Fruit fly (Drosophila melanogaster) whole organism, adult: ENCODE results near the gene Andorra.

Experiments used
- CG11617 ChIP-seq: fragments of 200-800 bp; sonication (Bioruptor generic); optimal IDR thresholded peaks from 2 replicates; lab custom pipeline; 2017; ENCODE audit warnings: mild to moderate bottlenecking, missing biosample characterization, missing genetic modification reagents, missing genetic modification characterization
- CG12768 ChIP-seq: fragments of 200-800 bp; sonication (Bioruptor generic); optimal IDR thresholded peaks from 2 replicates; lab custom pipeline; 2017; ENCODE audit warnings: missing biosample characterization, missing genetic modification characterization, mild to moderate bottlenecking, moderate library complexity, missing genetic modification reagents
- CG14711 ChIP-seq: fragments of 200-800 bp; sonication (Bioruptor generic); optimal IDR thresholded peaks from 2 replicates; lab custom pipeline; 2018; ENCODE audit warnings: missing biosample characterization, mild to moderate bottlenecking, missing genetic modification characterization, moderate library complexity
- CG1620 ChIP-seq: fragments of 200-800 bp; sonication (Bioruptor generic); optimal IDR thresholded peaks from 2 replicates; lab custom pipeline; 2016; ENCODE audit warnings: missing biosample characterization, missing genetic modification characterization
- CG33017 ChIP-seq: fragments of 200-800 bp; sonication (Bioruptor generic); optimal IDR thresholded peaks from 2 replicates; lab custom pipeline; 2018; ENCODE audit warnings: missing biosample characterization, mild to moderate bottlenecking, missing genetic modification characterization, moderate library complexity
- CG5204 ChIP-seq: fragments of 200-800 bp; sonication (Bioruptor generic); optimal IDR thresholded peaks from 2 replicates; lab custom pipeline; 2016; ENCODE audit warnings: missing biosample characterization, missing genetic modification characterization
- CG7045 ChIP-seq: fragments of 200-800 bp; sonication (Bioruptor generic); optimal IDR thresholded peaks from 2 replicates; lab custom pipeline; 2017; ENCODE audit warnings: missing biosample characterization, mild to moderate bottlenecking, missing genetic modification characterization
- CG7101 ChIP-seq: fragments of 200-800 bp; sonication (Bioruptor generic); optimal IDR thresholded peaks from 2 replicates; lab custom pipeline; 2018; ENCODE audit warnings: missing biosample characterization, mild to moderate bottlenecking, missing genetic modification characterization, moderate library complexity
- Clk ChIP-seq: fragments of 200-800 bp; sonication (Bioruptor generic); optimal IDR thresholded peaks from 2 replicates; lab custom pipeline; 2017; ENCODE audit warnings: missing biosample characterization, missing genetic modification characterization
- Crg-1 ChIP-seq: fragments of 200-800 bp; sonication (Bioruptor generic); optimal IDR thresholded peaks from 2 replicates; lab custom pipeline; 2016; ENCODE audit warnings: missing biosample characterization, missing genetic modification characterization
- Hr96 ChIP-seq: fragments of 200-800 bp; sonication (Bioruptor generic); optimal IDR thresholded peaks from 2 replicates; lab custom pipeline; 2016; ENCODE audit warnings: missing biosample characterization, missing genetic modification characterization
- Mnt ChIP-seq: fragments of 200-800 bp; sonication (Bioruptor generic); optimal IDR thresholded peaks from 2 replicates; lab custom pipeline; 2016; ENCODE audit warnings: missing biosample characterization, mild to moderate bottlenecking, missing genetic modification characterization
- bab1 ChIP-seq: fragments of 200-800 bp; sonication (Bioruptor generic); optimal IDR thresholded peaks from 3 replicates; lab custom pipeline; 2019; ENCODE audit warnings: missing biosample characterization, mild to moderate bottlenecking, missing genetic modification characterization, moderate library complexity
- cic ChIP-seq: fragments of 200-800 bp; sonication (Bioruptor generic); optimal IDR thresholded peaks from 2 replicates; lab custom pipeline; 2017; ENCODE audit warnings: missing biosample characterization, mild to moderate bottlenecking, missing genetic modification characterization, moderate library complexity
- cnc ChIP-seq, 2 experiments: fragments of >200 bp; optimal IDR thresholded peaks; 2 replicates each; lab custom pipeline; 2017
- kay ChIP-seq: fragments of 200-800 bp; sonication (Bioruptor generic); peaks from one replicate; lab custom pipeline; 2016; ENCODE audit warnings: missing biosample characterization, missing genetic modification characterization, borderline replicate concordance
- ovo ChIP-seq: fragments of 200-800 bp; sonication (Bioruptor generic); optimal IDR thresholded peaks from 2 replicates; lab custom pipeline; 2016; ENCODE audit warnings: missing biosample characterization, missing genetic modification characterization
- pad ChIP-seq: fragments of 200-800 bp; sonication (Bioruptor generic); optimal IDR thresholded peaks from 3 replicates; lab custom pipeline; 2017; ENCODE audit warnings: missing biosample characterization, missing genetic modification characterization, mild to moderate bottlenecking, moderate library complexity, missing genetic modification reagents
- tj ChIP-seq: fragments of 200-800 bp; sonication (Bioruptor generic); optimal IDR thresholded peaks from 3 replicates; lab custom pipeline; 2017; ENCODE audit warnings: missing biosample characterization, mild to moderate bottlenecking, missing genetic modification characterization, moderate library complexity
- toe ChIP-seq: fragments of 200-800 bp; sonication (Bioruptor generic); optimal IDR thresholded peaks from 2 replicates; lab custom pipeline; 2016; ENCODE audit warnings: missing biosample characterization, missing genetic modification characterization

Gene Andorra

DNA sequence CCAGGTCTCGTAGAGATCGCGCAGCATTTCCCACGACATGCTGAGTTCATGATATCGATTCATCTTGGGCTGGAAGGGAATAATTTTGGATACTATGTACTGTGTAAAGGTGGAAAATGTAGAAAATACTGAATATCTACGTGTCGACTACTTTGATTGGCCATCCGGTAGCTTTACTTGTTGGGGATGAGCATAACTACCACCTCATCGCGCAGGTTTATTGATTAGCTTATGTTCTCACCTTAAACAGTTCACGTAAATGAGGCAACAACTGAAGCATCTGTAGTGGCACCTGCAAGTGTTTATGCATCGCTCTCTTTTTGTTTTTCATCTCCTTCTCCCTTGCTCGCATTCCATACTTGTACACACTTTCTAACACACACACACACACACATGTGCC, at the start of gene Andorra:
Gene Andorra (minus strand): TSS at position 101 of the 400 bp plus-strand sequence.
- TF ChIP-seq Mnt (GFP tag; lab: Kevin White, UChicago) (no peak), Clk (GFP tag; lab: Kevin White, UChicago) (no peak), bab1 (GFP tag; lab: Kevin White, UChicago) (no peak), CG12768 (GFP tag; lab: Kevin White, UChicago) (no peak), CG14711 (no peak), CG33017 (tag; lab: Kevin White, UChicago) (no peak), tj (GFP tag; lab: Kevin White, UChicago) (no peak), ovo (no peak), CG11617 (GFP tag; lab: Kevin White, UChicago) (no peak), pad (GFP tag; lab: Kevin White, UChicago) (no peak), CG1620 (GFP tag; lab: Kevin White, UChicago) (no peak)

- no peak for TF ChIP-seq bab1 (GFP tag; lab: Kevin White, UChicago)
- TF ChIP-seq Clk (GFP tag; lab: Kevin White, UChicago), result no peak
- no peak for TF ChIP-seq CG14711
- TF ChIP-seq CG7045 (GFP tag; lab: Kevin White, UChicago), result no peak
- no peak for TF ChIP-seq cnc (optimal IDR thresholded peaks at IDR 0.05; lab: Kevin White, UChicago)
- no peak for TF ChIP-seq Mnt (GFP tag; lab: Kevin White, UChicago)
- TF ChIP-seq CG7101 (tag; lab: Kevin White, UChicago), result no peak
- TF ChIP-seq tj (GFP tag; lab: Kevin White, UChicago), result no peak
- TF ChIP-seq CG1620 (GFP tag; lab: Kevin White, UChicago), result no peak
- no peak for TF ChIP-seq ovo
- TF ChIP-seq cic, result no peak
- TF ChIP-seq Crg-1 (GFP tag; lab: Kevin White, UChicago), result no peak
- no peak for TF ChIP-seq CG33017 (tag; lab: Kevin White, UChicago)
- no peak for TF ChIP-seq toe (GFP tag; lab: Kevin White, UChicago)
- no peak for TF ChIP-seq Hr96 (GFP tag; lab: Kevin White, UChicago)
- no peak for TF ChIP-seq CG11617 (GFP tag; lab: Kevin White, UChicago)
- TF ChIP-seq CG5204, result no peak
- TF ChIP-seq pad (GFP tag; lab: Kevin White, UChicago), result no peak
Observed at dm6 chrX:18225976-18226375, 46.7 kb upstream of the Andorra start, which contains the start of gene CG33639. TSS of gene CG33639 (minus strand) at chrX:18226076.

DNA sequence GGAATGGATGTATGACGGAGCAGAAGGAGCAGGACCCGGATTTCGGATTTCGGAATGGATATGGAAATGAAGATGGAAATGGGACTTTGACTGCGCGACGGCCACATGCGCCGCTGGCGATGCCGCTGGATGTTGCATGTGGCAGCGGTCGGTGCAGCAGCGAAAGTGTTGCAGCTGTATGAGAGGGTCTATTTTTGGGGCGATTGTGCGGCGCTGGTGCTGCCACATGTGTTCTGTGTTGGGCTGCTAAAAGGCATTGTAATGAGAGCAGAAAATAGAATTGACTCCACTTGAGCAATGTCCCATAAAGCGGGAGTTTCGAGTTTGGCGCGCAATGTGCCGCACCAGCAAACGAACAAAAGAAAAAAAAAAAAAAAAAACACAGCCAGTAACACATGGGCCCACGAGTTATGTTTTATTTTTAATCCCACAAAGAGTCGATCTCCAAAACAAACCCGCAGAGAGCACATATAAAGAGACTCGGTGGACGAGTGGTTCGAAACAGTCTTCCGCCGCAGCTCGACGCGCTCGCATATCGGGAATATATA, 29.7 kb upstream of the Andorra start, which contains the start of gene Him:
Gene Him (plus strand): TSS at position 498 of the 548 bp plus-strand sequence.
- TF ChIP-seq cic, result no peak
- no peak for TF ChIP-seq Mnt (GFP tag; lab: Kevin White, UChicago)
- TF ChIP-seq CG7101 (tag; lab: Kevin White, UChicago), result no peak
- TF ChIP-seq CG1620 (GFP tag; lab: Kevin White, UChicago), result no peak
- no peak for TF ChIP-seq CG5204
- TF ChIP-seq CG11617 (GFP tag; lab: Kevin White, UChicago), result no peak
- no peak for TF ChIP-seq bab1 (GFP tag; lab: Kevin White, UChicago)
- no peak for TF ChIP-seq cnc (optimal IDR thresholded peaks at IDR 0.05; lab: Kevin White, UChicago)
- no peak for TF ChIP-seq Hr96 (GFP tag; lab: Kevin White, UChicago)
- no peak for TF ChIP-seq pad (GFP tag; lab: Kevin White, UChicago)
- TF ChIP-seq CG33017 (tag; lab: Kevin White, UChicago), result no peak
- no peak for TF ChIP-seq CG7045 (GFP tag; lab: Kevin White, UChicago)
- TF ChIP-seq CG12768 (GFP tag; lab: Kevin White, UChicago), result no peak
- TF ChIP-seq ovo, result no peak

dm6 chrX:18208079-18208865, 29.0 kb upstream of the Andorra start:
- no peak for TF ChIP-seq CG7101 (tag; lab: Kevin White, UChicago)
- no peak for TF ChIP-seq CG7045 (GFP tag; lab: Kevin White, UChicago)
- TF ChIP-seq Hr96 (GFP tag; lab: Kevin White, UChicago), result no peak
- TF ChIP-seq CG12768 (GFP tag; lab: Kevin White, UChicago), result no peak
- no peak for TF ChIP-seq toe (GFP tag; lab: Kevin White, UChicago)
- no peak for TF ChIP-seq ovo
- TF ChIP-seq CG33017 (tag; lab: Kevin White, UChicago), result no peak
- TF ChIP-seq kay, result no peak
- no peak for TF ChIP-seq CG14711
- no peak for TF ChIP-seq cic
- no peak for TF ChIP-seq Crg-1 (GFP tag; lab: Kevin White, UChicago)
- no peak for TF ChIP-seq Clk (GFP tag; lab: Kevin White, UChicago)
- no peak for TF ChIP-seq CG5204
- TF ChIP-seq Mnt (GFP tag; lab: Kevin White, UChicago), result no peak

- TF ChIP-seq CG11617 (GFP tag; lab: Kevin White, UChicago) (no peak), CG7045 (GFP tag; lab: Kevin White, UChicago) (no peak), cnc (optimal IDR thresholded peaks at IDR 0.05; lab: Kevin White, UChicago) (no peak), Hr96 (GFP tag; lab: Kevin White, UChicago) (no peak), CG1620 (GFP tag; lab: Kevin White, UChicago) (no peak), bab1 (GFP tag; lab: Kevin White, UChicago) (no peak), toe (GFP tag; lab: Kevin White, UChicago) (no peak), Mnt (GFP tag; lab: Kevin White, UChicago) (no peak), tj (GFP tag; lab: Kevin White, UChicago) (no peak), CG12768 (GFP tag; lab: Kevin White, UChicago) (no peak), Crg-1 (GFP tag; lab: Kevin White, UChicago) (no peak), cic (no peak), Clk (GFP tag; lab: Kevin White, UChicago) (no peak), CG14711 (no peak), CG7101 (tag; lab: Kevin White, UChicago) (no peak), CG33017 (tag; lab: Kevin White, UChicago) (no peak), CG5204 (no peak), ovo (no peak)
Observed at dm6 chrX:18207533-18207932, 28.3 kb upstream of the Andorra start.
